Worm (Caenorhabditis elegans): Measurements from ENCODE around the gene srd-9.

- TF ChIP-seq flh-1 (GFP tag; optimal IDR thresholded peaks at IDR 0.05) (no peak), ztf-11 (tag; optimal IDR thresholded peaks at IDR 0.05) (no peak), nhr-12 (tag; optimal IDR thresholded peaks at IDR 0.05) (no peak), elt-3 (tag; optimal IDR thresholded peaks at IDR 0.05) (no peak), blmp-1 (tag; optimal IDR thresholded peaks at IDR 0.05) (no peak), ceh-39 (tag; optimal IDR thresholded peaks at IDR 0.05) (no peak), snpc-4 (tag; optimal IDR thresholded peaks at IDR 0.05) (no peak)
These were observed 32.1 kb upstream of the srd-9 start, which contains the start of gene ceh-34 for ce11 chrV:5319477-5319876.

All from whole organism, mixed stage, embryonic.